Worm (Caenorhabditis elegans) whole organism, midembryonic: ENCODE measurements around the gene tag-278.
A peak's percentile ranks its signal among the peaks of the same experiment; 100 is the strongest.

Experiments
- T22C8.4 ChIP-seq: fragments of 200-800 bp; sonication (Bioruptor generic); IDR thresholded peaks from 2 replicates; pipeline ENCODE4 v1.3.6; 2022; ENCODE audit warnings: missing genetic modification characterization, missing compliant biosample characterization
- cog-1 ChIP-seq: sonication (generic microtip); optimal IDR thresholded peaks from 2 replicates; lab custom pipeline; 2016; ENCODE audit warnings: missing genetic modification characterization, missing compliant biosample characterization
- flt-1 ChIP-seq: fragments of 200-800 bp; sonication (Bioruptor generic); IDR thresholded peaks from 2 replicates; pipeline ENCODE4 v1.3.6; 2022; ENCODE audit warnings: missing genetic modification characterization, missing compliant biosample characterization
- klf-2 ChIP-seq: fragments of 200-800 bp; sonication (Bioruptor generic); conservative IDR thresholded peaks from 2 replicates; pipeline ENCODE4 v1.3.6; 2022; ENCODE audit warnings: missing genetic modification reagents, missing genetic modification characterization, missing compliant biosample characterization
- med-1 ChIP-seq: sonication (generic microtip); optimal IDR thresholded peaks from 2 replicates; lab custom pipeline; 2017; ENCODE audit warnings: missing genetic modification characterization, mild to moderate bottlenecking, missing compliant biosample characterization, antibody characterized with exemption, missing genetic modification reagents; ENCODE audit not compliant: insufficient read depth
- ref-1 ChIP-seq: fragments of 200-800 bp; sonication (Bioruptor generic); conservative IDR thresholded peaks from 2 replicates; pipeline ENCODE4 v1.3.6; 2022; ENCODE audit warnings: missing genetic modification reagents, missing genetic modification characterization, missing compliant biosample characterization
- tab-1 ChIP-seq: fragments of 200-800 bp; sonication (Bioruptor generic); IDR thresholded peaks from 2 replicates; pipeline ENCODE4 v1.3.6; 2022; ENCODE audit warnings: missing genetic modification characterization, missing compliant biosample characterization
- ztf-23 ChIP-seq: fragments of 200-800 bp; sonication (Bioruptor generic); IDR thresholded peaks from 2 replicates; pipeline ENCODE4 v1.3.6; 2022; ENCODE audit warnings: missing genetic modification reagents, missing genetic modification characterization, missing compliant biosample characterization
- ztf-29 ChIP-seq: fragments of 200-800 bp; sonication (Bioruptor generic); IDR thresholded peaks from 2 replicates; pipeline ENCODE4 v1.3.6; 2022; ENCODE audit warnings: missing genetic modification reagents, missing genetic modification characterization, missing compliant biosample characterization

tag-278 gene

ce11 chrX:3659192-3659591 lies 29.8 kb downstream of the tag-278 start, which contains the start of gene R11G1.1:
TSS of gene R11G1.1 (plus strand) at chrX:3659492.
- no peak for TF ChIP-seq ref-1 (GFP tag; lab: Robert Waterston, UW)
- no peak for TF ChIP-seq flt-1
- TF ChIP-seq med-1 (GFP tag; lab: Kevin White, UChicago), result no peak

- TF ChIP-seq flt-1, result no peak
- no peak for TF ChIP-seq T22C8.4 (GFP tag; lab: Robert Waterston, UW)
- TF ChIP-seq ztf-29 (GFP tag; lab: Robert Waterston, UW), result no peak
- no peak for TF ChIP-seq ztf-23 (GFP tag; lab: Robert Waterston, UW)
- TF ChIP-seq cog-1 (tag; lab: Kevin White, UChicago), result no peak
- TF ChIP-seq tab-1 (GFP tag; lab: Robert Waterston, UW), result no peak
- TF ChIP-seq klf-2 (GFP tag; lab: Robert Waterston, UW), result no peak
- TF ChIP-seq med-1 (GFP tag; lab: Kevin White, UChicago), result no peak
- TF ChIP-seq ref-1 (GFP tag; lab: Robert Waterston, UW), result no peak
Observed at ce11 chrX:3655972-3656371, 33.0 kb downstream of the tag-278 start, which contains the start of gene R11G1.7. TSS of gene R11G1.7 (plus strand) at chrX:3656272.

ce11 chrX:3654623-3655022 lies 34.4 kb downstream of the tag-278 start, which contains the start of gene R11G1.11:
TSS of gene R11G1.11 (plus strand) at chrX:3654923.
- no peak for TF ChIP-seq T22C8.4 (GFP tag; lab: Robert Waterston, UW)
- no peak for TF ChIP-seq med-1 (GFP tag; lab: Kevin White, UChicago)
- TF ChIP-seq cog-1 (tag; lab: Kevin White, UChicago), result no peak
- TF ChIP-seq tab-1 (GFP tag; lab: Robert Waterston, UW), result no peak
- TF ChIP-seq ztf-29 (GFP tag; lab: Robert Waterston, UW), result no peak
- no peak for TF ChIP-seq ztf-23 (GFP tag; lab: Robert Waterston, UW)
- no peak for TF ChIP-seq flt-1
- no peak for TF ChIP-seq ref-1 (GFP tag; lab: Robert Waterston, UW)
- TF ChIP-seq klf-2 (GFP tag; lab: Robert Waterston, UW), result no peak

ce11 chrX:3650100-3650809 lies 38.8 kb downstream of the tag-278 start, which contains the start of the genes sax-1 and R11G1.2:
TSS of gene sax-1 (minus strand) at chrX:3650150.
TSS of gene R11G1.2 (plus strand) at chrX:3650614.
- TF ChIP-seq ztf-23 (GFP tag; lab: Robert Waterston, UW), result no peak
- TF ChIP-seq T22C8.4 (GFP tag; lab: Robert Waterston, UW), result peak; percentile 38; the same call in 1 of the 2 replicates
- TF ChIP-seq tab-1 (GFP tag; lab: Robert Waterston, UW), result no peak
- TF ChIP-seq klf-2 (GFP tag; lab: Robert Waterston, UW), result no peak

ce11 chrX:3645924-3646323 lies 43.1 kb downstream of the tag-278 start:
- TF ChIP-seq cog-1 (tag; lab: Kevin White, UChicago) (no peak), med-1 (GFP tag; lab: Kevin White, UChicago) (no peak), ztf-23 (GFP tag; lab: Robert Waterston, UW) (no peak), flt-1 (no peak), ztf-29 (GFP tag; lab: Robert Waterston, UW) (no peak), klf-2 (GFP tag; lab: Robert Waterston, UW) (no peak), tab-1 (GFP tag; lab: Robert Waterston, UW) (no peak), ref-1 (GFP tag; lab: Robert Waterston, UW) (no peak), T22C8.4 (GFP tag; lab: Robert Waterston, UW) (no peak)

ce11 chrX:3644796-3645195 lies 44.2 kb downstream of the tag-278 start, which contains the start of gene tmem-24:
TSS of gene tmem-24 (minus strand) at chrX:3644896.
- TF ChIP-seq tab-1 (GFP tag; lab: Robert Waterston, UW) (no peak), klf-2 (GFP tag; lab: Robert Waterston, UW) (no peak), ztf-29 (GFP tag; lab: Robert Waterston, UW) (no peak), ztf-23 (GFP tag; lab: Robert Waterston, UW) (no peak), flt-1 (no peak), T22C8.4 (GFP tag; lab: Robert Waterston, UW) (no peak), ref-1 (GFP tag; lab: Robert Waterston, UW) (no peak), cog-1 (tag; lab: Kevin White, UChicago) (no peak), med-1 (GFP tag; lab: Kevin White, UChicago) (no peak)

- TF ChIP-seq ref-1 (GFP tag; lab: Robert Waterston, UW), result no peak
- no peak for TF ChIP-seq ztf-23 (GFP tag; lab: Robert Waterston, UW)
- no peak for TF ChIP-seq tab-1 (GFP tag; lab: Robert Waterston, UW)
- no peak for TF ChIP-seq flt-1
- TF ChIP-seq cog-1 (tag; lab: Kevin White, UChicago), result no peak
- no peak for TF ChIP-seq klf-2 (GFP tag; lab: Robert Waterston, UW)
- TF ChIP-seq ztf-29 (GFP tag; lab: Robert Waterston, UW), result no peak
- no peak for TF ChIP-seq T22C8.4 (GFP tag; lab: Robert Waterston, UW)
- no peak for TF ChIP-seq med-1 (GFP tag; lab: Kevin White, UChicago)
Observed at ce11 chrX:3634782-3635181, 54.2 kb downstream of the tag-278 start.
